Fruit fly (Drosophila melanogaster) whole organism, embryonic: ENCODE data around the gene Mpc1.

ENCODE experiments used
- CG7987 ChIP-seq: fragments of 200-800 bp; sonication (Bioruptor generic); optimal IDR thresholded peaks from 2 replicates; lab custom pipeline; 2018; ENCODE audit warnings: missing biosample characterization, mild to moderate bottlenecking, missing genetic modification characterization, moderate library complexity
- Gug ChIP-seq: fragments of 200-800 bp; sonication (Bioruptor generic); IDR thresholded peaks from 4 replicates; pipeline ENCODE4 v1.3.6; 2022; ENCODE audit warnings: missing biosample characterization, missing genetic modification characterization
- ase ChIP-seq: fragments of 200-800 bp; sonication (Bioruptor generic); IDR thresholded peaks from 3 replicates; pipeline ENCODE4 v1.3.6; 2022; ENCODE audit warnings: missing biosample characterization, missing genetic modification characterization

DNA sequence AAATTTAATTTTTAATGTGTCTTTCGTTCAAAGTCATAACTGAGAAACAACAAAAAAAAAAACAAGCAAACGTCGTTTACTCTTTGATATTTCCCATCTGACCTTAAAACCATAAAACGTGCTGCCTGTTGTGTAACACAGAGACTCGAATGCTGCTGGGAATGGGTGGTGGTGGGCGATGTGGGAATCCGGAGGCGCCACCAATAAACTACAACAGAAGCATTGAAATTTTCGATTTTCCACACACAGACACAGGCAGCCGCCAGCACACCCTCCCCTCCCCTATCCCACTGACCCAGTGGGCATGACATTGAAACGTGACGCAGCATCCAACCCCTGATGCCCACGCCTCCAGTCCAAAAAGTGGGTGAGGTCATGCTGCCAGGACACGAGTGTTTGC, 18.1 kb downstream of the Mpc1 start:
- no peak for TF ChIP-seq Gug
- TF ChIP-seq ase (GFP tag; lab: Robert Waterston, UW), result no peak
- peak; percentile 30 for TF ChIP-seq CG7987 (GFP tag; lab: Kevin White, UChicago)
